Worm (Caenorhabditis elegans) whole organism, late embryonic: ENCODE data around the gene puf-6.

Experiments
- C08G9.2 ChIP-seq: sonication (generic microtip); optimal IDR thresholded peaks from 2 replicates; lab custom pipeline; 2016; ENCODE audit warnings: mild to moderate bottlenecking, missing genetic modification characterization, moderate library complexity, missing compliant biosample characterization
- C38D4.7 ChIP-seq: fragments of 200-800 bp; sonication (Bioruptor generic); optimal IDR thresholded peaks from 2 replicates; lab custom pipeline; 2018; ENCODE audit warnings: mild to moderate bottlenecking, missing genetic modification characterization, moderate library complexity, missing compliant biosample characterization
- K02D7.2 ChIP-seq: sonication (generic microtip); optimal IDR thresholded peaks from 2 replicates; lab custom pipeline; 2017; ENCODE audit warnings: mild to moderate bottlenecking, missing genetic modification characterization, missing compliant biosample characterization
- ceh-18 ChIP-seq: sonication (generic microtip); optimal IDR thresholded peaks from 2 replicates; lab custom pipeline; 2016; ENCODE audit warnings: missing genetic modification characterization, missing compliant biosample characterization
- ceh-2 ChIP-seq: sonication (generic microtip); optimal IDR thresholded peaks from 2 replicates; lab custom pipeline; 2016; ENCODE audit warnings: missing genotype, missing genetic modification characterization, missing compliant biosample characterization
- ceh-22 ChIP-seq: sonication (generic microtip); optimal IDR thresholded peaks from 2 replicates; lab custom pipeline; 2017; ENCODE audit warnings: missing biosample characterization, missing genetic modification characterization
- ceh-30 ChIP-seq: fragments of 150-350 bp; optimal IDR thresholded peaks from 2 replicates; lab custom pipeline; 2014; ENCODE audit warnings: missing biosample characterization, missing genetic modification characterization
- ceh-31 ChIP-seq: sonication (generic microtip); optimal IDR thresholded peaks from 2 replicates; lab custom pipeline; 2016; ENCODE audit warnings: missing genetic modification characterization, missing compliant biosample characterization
- ceh-48 ChIP-seq: sonication (generic microtip); optimal IDR thresholded peaks from 2 replicates; lab custom pipeline; 2016; ENCODE audit warnings: missing genetic modification characterization, inconsistent platforms, missing compliant biosample characterization
- ceh-6 ChIP-seq: fragments of 200-800 bp; sonication (Bioruptor generic); optimal IDR thresholded peaks from 2 replicates; lab custom pipeline; 2018; ENCODE audit warnings: mild to moderate bottlenecking, missing genetic modification characterization, missing compliant biosample characterization
- che-1 ChIP-seq: sonication (generic microtip); optimal IDR thresholded peaks from 2 replicates; lab custom pipeline; 2016; ENCODE audit warnings: mild to moderate bottlenecking, missing genetic modification characterization, missing compliant biosample characterization
- elt-4 ChIP-seq: sonication (generic microtip); optimal IDR thresholded peaks from 2 replicates; lab custom pipeline; 2016; ENCODE audit warnings: missing genetic modification characterization, missing compliant biosample characterization
- fax-1 ChIP-seq: sonication (generic microtip); optimal IDR thresholded peaks from 2 replicates; lab custom pipeline; 2016; ENCODE audit warnings: missing genotype, missing genetic modification characterization, missing compliant biosample characterization
- fkh-10 ChIP-seq: fragments of 150-350 bp; optimal IDR thresholded peaks from 2 replicates; lab custom pipeline; 2014; ENCODE audit warnings: missing biosample characterization, missing genetic modification reagents, missing genetic modification characterization
- hlh-13 ChIP-seq: fragments of 200-800 bp; sonication (Bioruptor generic); optimal IDR thresholded peaks from 2 replicates; lab custom pipeline; 2018; ENCODE audit warnings: mild to moderate bottlenecking, missing genetic modification characterization, missing compliant biosample characterization
- hlh-15 ChIP-seq: sonication (generic microtip); optimal IDR thresholded peaks from 2 replicates; lab custom pipeline; 2016; ENCODE audit warnings: missing genetic modification characterization, missing compliant biosample characterization
- hlh-8 ChIP-seq: sonication (generic microtip); optimal IDR thresholded peaks from 2 replicates; lab custom pipeline; 2016; ENCODE audit warnings: missing genotype, missing genetic modification characterization, missing compliant biosample characterization
- lim-6 ChIP-seq: sonication (generic microtip); optimal IDR thresholded peaks from 2 replicates; lab custom pipeline; 2016; ENCODE audit warnings: missing genetic modification characterization, missing compliant biosample characterization
- madf-2 ChIP-seq: sonication (generic microtip); optimal IDR thresholded peaks from 2 replicates; lab custom pipeline; 2017; ENCODE audit warnings: missing genetic modification characterization, missing compliant biosample characterization
- nhr-232 ChIP-seq: sonication (generic microtip); optimal IDR thresholded peaks from 2 replicates; lab custom pipeline; 2016; ENCODE audit warnings: missing genetic modification characterization, missing compliant biosample characterization
- npax-4 ChIP-seq: sonication (generic microtip); optimal IDR thresholded peaks from 2 replicates; lab custom pipeline; 2016; ENCODE audit warnings: missing genetic modification characterization, missing compliant biosample characterization
- odd-2 ChIP-seq: sonication (generic microtip); optimal IDR thresholded peaks from 2 replicates; lab custom pipeline; 2017; ENCODE audit warnings: antibody characterized with exemption, mild to moderate bottlenecking, missing genetic modification characterization, missing compliant biosample characterization
- ref-2 ChIP-seq: sonication (generic microtip); optimal IDR thresholded peaks from 2 replicates; lab custom pipeline; 2016; ENCODE audit warnings: missing genetic modification characterization, missing compliant biosample characterization
- rnt-1 ChIP-seq: sonication (generic microtip); optimal IDR thresholded peaks from 2 replicates; lab custom pipeline; 2016; ENCODE audit warnings: missing genetic modification characterization, missing compliant biosample characterization
- sdc-2 ChIP-seq: sonication (generic microtip); optimal IDR thresholded peaks from 2 replicates; lab custom pipeline; 2016; ENCODE audit warnings: missing genotype, missing genetic modification characterization, missing compliant biosample characterization
- sox-4 ChIP-seq: sonication (generic microtip); optimal IDR thresholded peaks from 2 replicates; lab custom pipeline; 2017; ENCODE audit warnings: mild to moderate bottlenecking, missing genetic modification characterization, inconsistent platforms, missing compliant biosample characterization
- tbx-2 ChIP-seq: sonication (generic microtip); optimal IDR thresholded peaks from 2 replicates; lab custom pipeline; 2016; ENCODE audit warnings: missing genetic modification characterization, missing compliant biosample characterization
- ttx-3 ChIP-seq: sonication (generic microtip); optimal IDR thresholded peaks from 2 replicates; lab custom pipeline; 2016; ENCODE audit warnings: missing genetic modification reagents, missing genetic modification characterization, missing compliant biosample characterization
- unc-42 ChIP-seq: sonication (generic microtip); optimal IDR thresholded peaks from 2 replicates; lab custom pipeline; 2016; ENCODE audit warnings: missing genotype, missing genetic modification characterization, missing compliant biosample characterization
- unc-86 ChIP-seq: sonication (generic microtip); optimal IDR thresholded peaks from 2 replicates; lab custom pipeline; 2016; ENCODE audit warnings: missing genetic modification characterization, missing compliant biosample characterization
- zip-5 ChIP-seq: sonication (generic microtip); optimal IDR thresholded peaks from 2 replicates; lab custom pipeline; 2016; ENCODE audit warnings: missing genetic modification characterization, missing compliant biosample characterization

Gene puf-6

ce11 chrII:13003244-13003643 lies 40.0 kb downstream of the puf-6 start:
- TF ChIP-seq sdc-2 = no peak
- TF ChIP-seq ttx-3 (tag; lab: Kevin White, UChicago) = no peak
- TF ChIP-seq madf-2 (tag; lab: Kevin White, UChicago) = no peak
- TF ChIP-seq tbx-2 (tag; lab: Kevin White, UChicago) = no peak
- TF ChIP-seq C08G9.2 (tag; lab: Kevin White, UChicago) = no peak
- no peak for TF ChIP-seq hlh-13
- TF ChIP-seq unc-42 (tag; lab: Kevin White, UChicago) = no peak
- TF ChIP-seq elt-4 (tag; lab: Kevin White, UChicago) = no peak
- TF ChIP-seq ceh-22 (tag; lab: Kevin White, UChicago) = no peak
- TF ChIP-seq ceh-30 = no peak
- no peak for TF ChIP-seq C38D4.7 (GFP tag; lab: Kevin White, UChicago)
- TF ChIP-seq unc-86 (tag; lab: Kevin White, UChicago) = no peak
- TF ChIP-seq odd-2 (tag; lab: Kevin White, UChicago) = no peak

ce11 chrII:13000753-13001152 lies 42.5 kb downstream of the puf-6 start, which contains the start of gene Y38F1A.8:
TSS of gene Y38F1A.8 (minus strand) at chrII:13000853.
- no peak for TF ChIP-seq ref-2 (tag; lab: Kevin White, UChicago)
- TF ChIP-seq lim-6 = no peak
- TF ChIP-seq hlh-13 = no peak
- TF ChIP-seq madf-2 (tag; lab: Kevin White, UChicago) = no peak
- no peak for TF ChIP-seq ceh-18 (tag; lab: Kevin White, UChicago)
- no peak for TF ChIP-seq sox-4 (tag; lab: Kevin White, UChicago)
- no peak for TF ChIP-seq rnt-1 (tag; lab: Kevin White, UChicago)
- no peak for TF ChIP-seq nhr-232 (tag; lab: Kevin White, UChicago)

- TF ChIP-seq ref-2 (tag; lab: Kevin White, UChicago) = no peak
- TF ChIP-seq fax-1 = no peak
- no peak for TF ChIP-seq K02D7.2 (tag; lab: Kevin White, UChicago)
- no peak for TF ChIP-seq hlh-8 (tag; lab: Kevin White, UChicago)
- TF ChIP-seq ceh-30 = no peak
- no peak for TF ChIP-seq ceh-22 (tag; lab: Kevin White, UChicago)
- no peak for TF ChIP-seq fkh-10 (GFP tag; lab: Kevin White, UChicago)
- no peak for TF ChIP-seq npax-4 (tag; lab: Kevin White, UChicago)
- no peak for TF ChIP-seq zip-5 (tag; lab: Kevin White, UChicago)
- TF ChIP-seq ceh-6 (GFP tag; lab: Kevin White, UChicago) = no peak
- no peak for TF ChIP-seq tbx-2 (tag; lab: Kevin White, UChicago)
- no peak for TF ChIP-seq ceh-48 (tag; lab: Kevin White, UChicago)
- no peak for TF ChIP-seq ceh-31 (tag; lab: Kevin White, UChicago)
- no peak for TF ChIP-seq C08G9.2 (tag; lab: Kevin White, UChicago)
Measured at ce11 chrII:12997413-12997812, 45.8 kb downstream of the puf-6 start, which contains the start of gene Y38F1A.7. TSS of gene Y38F1A.7 (minus strand) at chrII:12997804.

- no peak for TF ChIP-seq tbx-2 (tag; lab: Kevin White, UChicago)
- TF ChIP-seq ceh-18 (tag; lab: Kevin White, UChicago) = no peak
- no peak for TF ChIP-seq hlh-15 (tag; lab: Kevin White, UChicago)
Measured at ce11 chrII:12996249-12996648, 47.0 kb downstream of the puf-6 start, which contains the start of gene hphd-1. TSS of gene hphd-1 (minus strand) at chrII:12996571.

- TF ChIP-seq sox-4 (tag; lab: Kevin White, UChicago) = no peak
- no peak for TF ChIP-seq che-1 (tag; lab: Kevin White, UChicago)
- no peak for TF ChIP-seq ttx-3 (tag; lab: Kevin White, UChicago)
- TF ChIP-seq ceh-18 (tag; lab: Kevin White, UChicago) = no peak
- no peak for TF ChIP-seq ceh-2 (tag; lab: Kevin White, UChicago)
- TF ChIP-seq, all 69 proteins: peak for 0
Measured at ce11 chrII:12995322-12995721, 47.9 kb downstream of the puf-6 start.
